Worm (Caenorhabditis elegans) whole organism, midembryonic: Measurements from ENCODE around the gene T01B7.13.

ENCODE experiments used
- T22C8.4 ChIP-seq: fragments of 200-800 bp; sonication (Bioruptor generic); IDR thresholded peaks from 2 replicates; pipeline ENCODE4 v1.3.6; 2022; ENCODE audit warnings: missing genetic modification characterization, missing compliant biosample characterization
- cog-1 ChIP-seq: sonication (generic microtip); optimal IDR thresholded peaks from 2 replicates; lab custom pipeline; 2016; ENCODE audit warnings: missing genetic modification characterization, missing compliant biosample characterization
- flt-1 ChIP-seq: fragments of 200-800 bp; sonication (Bioruptor generic); IDR thresholded peaks from 2 replicates; pipeline ENCODE4 v1.3.6; 2022; ENCODE audit warnings: missing genetic modification characterization, missing compliant biosample characterization
- klf-2 ChIP-seq: fragments of 200-800 bp; sonication (Bioruptor generic); conservative IDR thresholded peaks from 2 replicates; pipeline ENCODE4 v1.3.6; 2022; ENCODE audit warnings: missing genetic modification reagents, missing genetic modification characterization, missing compliant biosample characterization
- med-1 ChIP-seq: sonication (generic microtip); optimal IDR thresholded peaks from 2 replicates; lab custom pipeline; 2017; ENCODE audit warnings: missing genetic modification characterization, mild to moderate bottlenecking, missing compliant biosample characterization, antibody characterized with exemption, missing genetic modification reagents; ENCODE audit not compliant: insufficient read depth
- ref-1 ChIP-seq: fragments of 200-800 bp; sonication (Bioruptor generic); conservative IDR thresholded peaks from 2 replicates; pipeline ENCODE4 v1.3.6; 2022; ENCODE audit warnings: missing genetic modification reagents, missing genetic modification characterization, missing compliant biosample characterization
- tab-1 ChIP-seq: fragments of 200-800 bp; sonication (Bioruptor generic); IDR thresholded peaks from 2 replicates; pipeline ENCODE4 v1.3.6; 2022; ENCODE audit warnings: missing genetic modification characterization, missing compliant biosample characterization
- ztf-23 ChIP-seq: fragments of 200-800 bp; sonication (Bioruptor generic); IDR thresholded peaks from 2 replicates; pipeline ENCODE4 v1.3.6; 2022; ENCODE audit warnings: missing genetic modification reagents, missing genetic modification characterization, missing compliant biosample characterization
- ztf-29 ChIP-seq: fragments of 200-800 bp; sonication (Bioruptor generic); IDR thresholded peaks from 2 replicates; pipeline ENCODE4 v1.3.6; 2022; ENCODE audit warnings: missing genetic modification reagents, missing genetic modification characterization, missing compliant biosample characterization

T01B7.13 gene

DNA sequence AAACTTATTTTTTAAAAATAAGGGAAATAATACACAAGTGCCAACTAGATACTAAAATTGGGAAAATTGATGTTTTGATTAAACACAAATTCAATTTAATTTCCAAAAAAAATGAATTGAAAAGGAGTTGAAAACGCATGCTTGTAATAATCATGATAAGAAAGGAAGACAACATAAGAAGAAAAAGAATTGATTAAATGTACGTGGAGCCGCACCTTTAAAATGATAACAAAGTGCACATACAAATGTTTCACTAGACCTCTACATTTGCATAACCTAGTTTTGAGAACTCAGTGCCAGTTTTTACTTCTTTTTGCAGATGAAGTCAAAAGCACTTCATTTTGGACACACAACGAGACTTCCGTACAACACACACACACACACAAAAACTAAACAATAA lies 46.5 kb downstream of the T01B7.13 start:
- no peak for TF ChIP-seq ztf-23 (GFP tag; lab: Robert Waterston, UW)

DNA sequence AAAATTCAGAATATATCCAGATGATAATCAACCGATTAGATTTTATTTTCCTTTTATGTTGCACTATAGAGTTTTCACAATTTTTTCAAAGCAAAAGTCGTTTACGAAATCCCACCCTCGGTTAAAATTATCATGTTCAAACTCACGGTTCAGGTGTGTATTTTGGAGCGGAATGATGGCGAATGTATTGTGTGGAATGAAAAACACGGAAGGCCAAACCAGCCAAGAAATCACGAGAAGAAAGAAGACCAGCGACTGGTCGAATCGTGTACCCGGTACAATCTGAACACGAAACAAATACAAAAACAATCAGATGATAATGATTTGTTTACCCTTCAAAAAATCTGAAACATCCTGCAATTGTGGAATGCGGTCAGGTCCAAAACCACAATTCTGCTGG lies 48.2 kb downstream of the T01B7.13 start:
- TF ChIP-seq cog-1 (tag; lab: Kevin White, UChicago) = no peak

DNA sequence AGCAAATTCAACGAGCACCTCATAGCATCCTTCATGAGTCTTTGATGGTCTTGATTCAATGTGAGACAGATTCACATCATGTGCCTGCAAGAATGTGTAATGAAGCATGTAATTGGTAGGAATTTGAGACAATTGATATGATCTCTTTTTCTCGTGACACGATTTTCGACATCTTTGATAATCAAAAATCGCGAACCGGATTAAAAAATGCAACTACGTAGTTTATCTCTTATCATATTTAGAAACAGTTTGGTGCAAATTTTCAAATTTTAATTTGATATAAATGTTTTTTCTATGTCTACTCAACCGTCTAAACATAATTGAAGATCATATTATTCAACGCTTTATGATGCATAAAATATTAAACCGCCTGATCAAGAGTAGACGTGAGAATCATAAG lies 49.1 kb downstream of the T01B7.13 start:
- TF ChIP-seq med-1 (GFP tag; lab: Kevin White, UChicago) (no peak), ztf-29 (GFP tag; lab: Robert Waterston, UW) (no peak), ref-1 (no peak), klf-2 (no peak), flt-1 (GFP tag; lab: Robert Waterston, UW) (no peak), ztf-23 (GFP tag; lab: Robert Waterston, UW) (no peak), cog-1 (tag; lab: Kevin White, UChicago) (no peak), T22C8.4 (GFP tag; lab: Robert Waterston, UW) (no peak), tab-1 (no peak)

DNA sequence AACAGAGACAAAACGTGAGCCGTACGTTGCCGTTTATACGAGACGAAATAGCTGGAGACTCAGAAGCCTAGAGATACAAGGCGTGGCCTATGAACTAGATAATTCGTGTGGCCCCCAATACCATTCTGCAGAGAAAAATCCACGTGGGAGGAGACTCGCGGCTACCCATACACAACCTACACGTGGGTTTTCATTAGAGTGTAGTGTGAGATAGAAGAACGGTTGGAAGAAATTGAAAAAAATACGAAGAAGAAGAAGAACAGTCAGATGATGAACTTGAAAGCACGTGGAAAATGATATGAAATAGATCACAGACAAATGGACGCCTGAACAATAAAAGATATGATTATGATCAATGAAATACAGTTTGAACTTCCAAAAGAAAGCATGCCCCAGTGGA lies 49.9 kb downstream of the T01B7.13 start:
- TF ChIP-seq med-1 (GFP tag; lab: Kevin White, UChicago) (no peak), ztf-29 (GFP tag; lab: Robert Waterston, UW) (no peak), tab-1 (no peak), ref-1 (no peak), flt-1 (GFP tag; lab: Robert Waterston, UW) (no peak), ztf-23 (GFP tag; lab: Robert Waterston, UW) (no peak), klf-2 (no peak)
